Worm (Caenorhabditis elegans) whole organism, L3 larva: ENCODE data around the gene chil-22.

Source experiments
- fkh-10 ChIP-seq: sonication (generic microtip); optimal IDR thresholded peaks from 2 replicates; lab custom pipeline; 2017; ENCODE audit warnings: missing biosample characterization, missing genetic modification reagents, missing genetic modification characterization
- mdl-1 ChIP-seq: fragments of 150-350 bp; optimal IDR thresholded peaks from 2 replicates; lab custom pipeline; 2014; ENCODE audit warnings: missing biosample characterization, missing genetic modification characterization
- nhr-28 ChIP-seq: fragments of 150-350 bp; optimal IDR thresholded peaks from 2 replicates; lab custom pipeline; 2014; ENCODE audit warnings: missing biosample characterization, missing genetic modification characterization
- nhr-76 ChIP-seq: fragments of 150-350 bp; sonication (generic microtip); optimal IDR thresholded peaks from 5 replicates; lab custom pipeline; 2014; ENCODE audit warnings: missing biosample characterization, missing genetic modification characterization
- nhr-77 ChIP-seq: fragments of 150-350 bp; optimal IDR thresholded peaks from 2 replicates; lab custom pipeline; 2014; ENCODE audit warnings: missing biosample characterization, missing genetic modification characterization
- pha-4 ChIP-seq: fragments of 150-350 bp; optimal IDR thresholded peaks from 2 replicates; lab custom pipeline; 2014; ENCODE audit warnings: missing biosample characterization, missing genetic modification reagents, missing genetic modification characterization
- pqm-1 ChIP-seq: fragments of 150-350 bp; optimal IDR thresholded peaks from 2 replicates; lab custom pipeline; 2017; ENCODE audit warnings: missing biosample characterization, missing genetic modification characterization, inconsistent platforms
- tbx-2 ChIP-seq: sonication (generic microtip); optimal IDR thresholded peaks from 2 replicates; lab custom pipeline; 2016; ENCODE audit warnings: mild to moderate bottlenecking, missing genetic modification characterization, missing compliant biosample characterization
- unc-39 ChIP-seq: sonication (generic microtip); optimal IDR thresholded peaks from 4 replicates; lab custom pipeline; 2017; ENCODE audit warnings: missing biosample characterization, missing genetic modification characterization
- unc-62 ChIP-seq: fragments of 150-350 bp; sonication (generic microtip); optimal IDR thresholded peaks from 4 replicates; lab custom pipeline; 2014; ENCODE audit warnings: missing biosample characterization, missing genetic modification reagents, missing genetic modification characterization

- TF ChIP-seq unc-62 (GFP tag; lab: Kevin White, UChicago) (no peak), nhr-76 (no peak), pha-4 (tag; lab: Kevin White, UChicago) (no peak), nhr-77 (tag; lab: Kevin White, UChicago) (no peak), pqm-1 (tag; lab: Kevin White, UChicago) (no peak), unc-39 (tag; lab: Kevin White, UChicago) (no peak), mdl-1 (tag; lab: Kevin White, UChicago) (no peak), fkh-10 (GFP tag; lab: Kevin White, UChicago) (no peak), nhr-28 (no peak), tbx-2 (tag; lab: Kevin White, UChicago) (no peak)
Observed at ce11 chrII:9454304-9454703, 11.7 kb downstream of the chil-22 start, which contains the start of gene chil-19.
